Worm (Caenorhabditis elegans): ENCODE measurements around the gene ZK1320.13.

The ZK1320.13 gene

DNA sequence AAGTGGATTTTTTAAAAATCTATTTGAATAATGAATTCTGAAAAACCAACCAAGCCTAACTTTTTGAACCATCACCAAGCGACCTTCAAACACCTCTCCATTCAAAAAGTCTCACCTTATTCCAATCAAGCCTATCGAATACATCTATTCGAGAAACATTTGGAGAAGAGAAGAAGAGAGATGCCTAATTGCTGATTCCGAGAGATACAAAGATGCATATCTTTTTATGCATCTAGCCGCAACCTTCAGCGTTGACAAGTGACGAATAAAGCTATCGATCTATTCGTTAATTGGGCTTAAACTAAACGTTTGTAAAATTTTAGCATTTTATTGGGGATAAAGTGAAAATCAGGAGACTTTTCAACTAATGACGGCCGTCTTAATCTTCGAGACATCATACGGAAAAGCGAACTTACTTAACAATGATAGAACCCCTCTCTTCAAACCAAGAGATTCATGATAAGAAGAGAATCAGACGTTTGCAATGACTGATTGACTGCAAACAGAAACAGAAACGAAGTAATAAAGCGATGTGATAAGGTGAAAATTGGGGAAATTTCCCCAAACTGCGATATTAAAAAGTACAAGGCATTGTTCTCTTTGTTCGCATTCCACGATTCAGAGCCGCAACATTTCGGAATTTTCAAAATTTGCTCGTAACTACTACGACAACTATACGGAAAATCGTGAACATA is 35.5 kb upstream of the ZK1320.13 start (continued):
- no peak for TF ChIP-seq zfp-2 (tag; optimal IDR thresholded peaks at IDR 0.05)
- TF ChIP-seq jun-1 (tag; optimal IDR thresholded peaks at IDR 0.05), result no peak
- no peak for TF ChIP-seq zip-2 (tag; optimal IDR thresholded peaks at IDR 0.05)
- no peak for TF ChIP-seq lin-39 (tag; optimal IDR thresholded peaks at IDR 0.05)
- TF ChIP-seq pqm-1 (tag; optimal IDR thresholded peaks at IDR 0.05), result peak; percentile 85
- no peak for TF ChIP-seq zag-1 (tag; optimal IDR thresholded peaks at IDR 0.05)

DNA sequence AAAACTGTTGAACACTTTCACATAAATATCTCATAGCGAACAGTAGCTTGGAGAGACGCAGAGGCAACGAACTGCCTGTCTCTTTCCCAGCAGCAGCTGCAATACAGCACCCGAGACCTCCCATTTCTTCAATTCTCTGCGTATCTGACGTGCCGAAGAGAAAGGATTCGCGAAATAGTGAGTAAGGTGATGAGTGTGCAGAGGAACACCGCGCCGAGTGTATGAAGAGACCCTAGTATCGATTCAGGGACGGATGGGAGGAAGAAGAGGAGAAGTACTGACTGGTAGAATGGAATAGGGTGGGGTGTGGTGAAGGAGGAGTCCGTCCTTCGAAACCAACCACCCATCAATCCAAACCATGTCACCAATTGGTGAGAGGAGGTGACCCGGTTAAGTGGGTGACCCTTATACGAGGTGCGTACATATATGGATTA is 34.5 kb upstream of the ZK1320.13 start:
- TF ChIP-seq attf-4 (tag; optimal IDR thresholded peaks at IDR 0.05) (no peak), ama-1 (optimal IDR thresholded peaks at IDR 0.05) (peak; percentile 40), hlh-30 (tag; optimal IDR thresholded peaks at IDR 0.05; ENCODE audit: insufficient read depth) (peak; percentile 87), tra-1 (GFP tag; IDR thresholded peaks at IDR 0.05) (0 out of 2 replicates have a peak, but pooled peaks have one; percentile 27), daf-12 (tag; optimal IDR thresholded peaks at IDR 0.05) (no peak), hlh-11 (tag; optimal IDR thresholded peaks at IDR 0.05) (peak; percentile 93), dmd-8 (GFP tag; IDR thresholded peaks at IDR 0.05) (no peak), D1046.2 (GFP tag; IDR thresholded peaks at IDR 0.05) (no peak), mxl-3 (GFP tag; optimal IDR thresholded peaks at IDR 0.05) (peak; percentile 86), F10B5.3 (tag; optimal IDR thresholded peaks at IDR 0.05) (peak; percentile 23), F37D6.2 (tag; optimal IDR thresholded peaks at IDR 0.05) (peak; percentile 0), nhr-25 (tag; optimal IDR thresholded peaks at IDR 0.05; ENCODE audit: borderline replicate concordance, insufficient read depth) (no peak), spr-1 (tag; optimal IDR thresholded peaks at IDR 0.05) (peak; percentile 19), ces-1 (GFP tag; optimal IDR thresholded peaks at IDR 0.05) (no peak), nhr-42 (GFP tag; IDR thresholded peaks at IDR 0.05) (no peak), dmd-6 (GFP tag; IDR thresholded peaks at IDR 0.05) (peak; percentile 60), ceh-28 (tag; optimal IDR thresholded peaks at IDR 0.05) (peak; percentile 76), unc-62 (GFP tag; optimal IDR thresholded peaks at IDR 0.05 in 1 of 2) (peak in 1 of 2 experiments; percentile 99), unc-62 (tag; optimal IDR thresholded peaks at IDR 0.05) (no peak), mdt-29 (GFP tag; IDR thresholded peaks at IDR 0.05) (no peak), pqm-1 (tag; optimal IDR thresholded peaks at IDR 0.05) (no peak), vab-7 (GFP tag; IDR thresholded peaks at IDR 0.05) (no peak), F26F4.8 (GFP tag; conservative IDR thresholded peaks at IDR 0.05) (no peak), zfp-2 (tag; optimal IDR thresholded peaks at IDR 0.05) (no peak), nhr-11 (tag; optimal IDR thresholded peaks at IDR 0.05) (peak; percentile 94), R02D3.7 (tag; optimal IDR thresholded peaks at IDR 0.05) (no peak), saeg-2 (GFP tag; IDR thresholded peaks at IDR 0.05) (0 out of 2 replicates have a peak, but pooled peaks have one; percentile 44), set-16 (GFP tag; IDR thresholded peaks at IDR 0.05) (peak; percentile 49), lim-7 (GFP tag; IDR thresholded peaks at IDR 0.05) (peak; percentile 39; the same call in 1 of the 2 replicates), mes-2 (tag; optimal IDR thresholded peaks at IDR 0.05; ENCODE audit: poor library complexity, severe bottlenecking) (peak; percentile 72), unc-39 (tag; optimal IDR thresholded peaks at IDR 0.05) (no peak), nhr-48 (tag; optimal IDR thresholded peaks at IDR 0.05) (peak; percentile 36), T26A8.4 (GFP tag; IDR thresholded peaks at IDR 0.05) (no peak; the same call in 1 of the 2 replicates), nhr-77 (tag; optimal IDR thresholded peaks at IDR 0.05) (peak; percentile 28), mep-1 (tag; optimal IDR thresholded peaks at IDR 0.05) (peak; percentile 86), hmg-1.1 (GFP tag; IDR thresholded peaks at IDR 0.05) (peak; percentile 83), tag-97 (GFP tag; IDR thresholded peaks at IDR 0.05) (no peak), ZK337.2 (GFP tag; IDR thresholded peaks at IDR 0.05) (no peak), lsy-2 (tag; optimal IDR thresholded peaks at IDR 0.05) (peak; percentile 62 to 70), ceh-32 (tag; optimal IDR thresholded peaks at IDR 0.05; ENCODE audit: poor library complexity) (no peak), daf-16 (GFP tag; optimal IDR thresholded peaks at IDR 0.05) (no peak), daf-16 (tag; optimal IDR thresholded peaks at IDR 0.05) (peak; percentile 46), lin-1 (GFP tag; IDR thresholded peaks at IDR 0.05) (no peak), dpl-1 (GFP tag; optimal IDR thresholded peaks at IDR 0.05) (peak; percentile 14), cey-2 (tag; optimal IDR thresholded peaks at IDR 0.05; ENCODE audit: borderline replicate concordance, insufficient read depth) (no peak)
